Worm (Caenorhabditis elegans): Measurements from ENCODE around the gene clc-33.
"Not testable (repeated sequence)": the region's sequence is repeated elsewhere in the genome, so short reads cannot be mapped to it uniquely, and the experiment has no call there.

clc-33 gene

ce11 chrII:821514-821913 lies 18.7 kb upstream of the clc-33 start, which contains the start of gene F46F5.8:
Gene F46F5.8, minus strand, starts transcription at chrII:821614.
- TF ChIP-seq ceh-13 (GFP tag; optimal IDR thresholded peaks at IDR 0.05) (no peak), tbx-11 (GFP tag; IDR thresholded peaks at IDR 0.05) (no peak), pes-1 (GFP tag; IDR thresholded peaks at IDR 0.05) (no peak), hmbx-1 (tag; optimal IDR thresholded peaks at IDR 0.05) (no peak), aly-1 (tag; optimal IDR thresholded peaks at IDR 0.05) (no peak), tra-4 (tag; optimal IDR thresholded peaks at IDR 0.05) (no peak), ets-7 (tag; optimal IDR thresholded peaks at IDR 0.05) (no peak), flt-1 (GFP tag; IDR thresholded peaks at IDR 0.05) (no peak), hnd-1 (tag; optimal IDR thresholded peaks at IDR 0.05) (no peak), F13C5.2 (tag; optimal IDR thresholded peaks at IDR 0.05) (no peak), sea-1 (GFP tag; conservative IDR thresholded peaks at IDR 0.05) (no peak)

- TF ChIP-seq tbx-11 (GFP tag; IDR thresholded peaks at IDR 0.05); B0310.2 (tag; optimal IDR thresholded peaks at IDR 0.05); ama-1 (optimal IDR thresholded peaks at IDR 0.05): not testable (repeated sequence)
Observed at ce11 chrII:822730-823129, 17.5 kb upstream of the clc-33 start, which contains the start of gene msrp-4. Gene msrp-4, minus strand, starts transcription at chrII:822830.

ce11 chrII:823529-823928 lies 16.7 kb upstream of the clc-33 start, which contains the start of gene F46F5.10:
Gene F46F5.10, plus strand, starts transcription at chrII:823829.
- no peak for TF ChIP-seq pes-1 (GFP tag; IDR thresholded peaks at IDR 0.05)
- no peak for TF ChIP-seq hmg-4 (GFP tag; optimal IDR thresholded peaks at IDR 0.05)
- no peak for TF ChIP-seq hnd-1 (tag; optimal IDR thresholded peaks at IDR 0.05)
- no peak for TF ChIP-seq ets-7 (tag; optimal IDR thresholded peaks at IDR 0.05)
- no peak for TF ChIP-seq ceh-13 (GFP tag; optimal IDR thresholded peaks at IDR 0.05)
- TF ChIP-seq flt-1 (GFP tag; IDR thresholded peaks at IDR 0.05): no peak
- no peak for TF ChIP-seq sea-1 (GFP tag; conservative IDR thresholded peaks at IDR 0.05)
- no peak for TF ChIP-seq tra-4 (tag; optimal IDR thresholded peaks at IDR 0.05)
- TF ChIP-seq hmbx-1 (tag; optimal IDR thresholded peaks at IDR 0.05): no peak
- no peak for TF ChIP-seq tbx-37 (GFP tag; conservative IDR thresholded peaks at IDR 0.05)

- TF ChIP-seq ama-1 (optimal IDR thresholded peaks at IDR 0.05) (no peak), flt-1 (GFP tag; IDR thresholded peaks at IDR 0.05) (no peak), F13C5.2 (tag; optimal IDR thresholded peaks at IDR 0.05) (no peak), ceh-13 (GFP tag; optimal IDR thresholded peaks at IDR 0.05) (no peak)
Observed at ce11 chrII:825521-825920, 14.7 kb upstream of the clc-33 start, which contains the start of gene F28A10.1. Gene F28A10.1, plus strand, starts transcription at chrII:825821.

- TF ChIP-seq ceh-13 (GFP tag; optimal IDR thresholded peaks at IDR 0.05) (no peak), flt-1 (GFP tag; IDR thresholded peaks at IDR 0.05) (no peak), tra-4 (tag; optimal IDR thresholded peaks at IDR 0.05) (no peak), B0310.2 (tag; optimal IDR thresholded peaks at IDR 0.05) (no peak), sea-1 (GFP tag; conservative IDR thresholded peaks at IDR 0.05) (no peak), pes-1 (GFP tag; IDR thresholded peaks at IDR 0.05) (no peak)
Observed at ce11 chrII:838414-838813, 1.8 kb upstream of the clc-33 start, which contains the start of gene F28A10.8. Gene F28A10.8, minus strand, starts transcription at chrII:838514.

- TF ChIP-seq tra-4 (tag; optimal IDR thresholded peaks at IDR 0.05) (no peak), ets-7 (tag; optimal IDR thresholded peaks at IDR 0.05) (no peak), hnd-1 (tag; optimal IDR thresholded peaks at IDR 0.05) (no peak), scrt-1 (GFP tag; IDR thresholded peaks at IDR 0.05) (no peak), B0310.2 (tag; optimal IDR thresholded peaks at IDR 0.05) (no peak), ama-1 (optimal IDR thresholded peaks at IDR 0.05) (no peak), sea-1 (GFP tag; conservative IDR thresholded peaks at IDR 0.05) (no peak), ceh-13 (GFP tag; optimal IDR thresholded peaks at IDR 0.05) (no peak), ceh-36 (tag; optimal IDR thresholded peaks at IDR 0.05) (no peak), aly-1 (tag; optimal IDR thresholded peaks at IDR 0.05) (no peak), tbx-37 (GFP tag; conservative IDR thresholded peaks at IDR 0.05) (no peak), F13C5.2 (tag; optimal IDR thresholded peaks at IDR 0.05) (no peak)
Observed at ce11 chrII:843971-844370, 3.7 kb downstream of the clc-33 start, which contains the start of gene F28A10.4. Gene F28A10.4, plus strand, starts transcription at chrII:844271.

ce11 chrII:845618-846017 lies 5.4 kb downstream of the clc-33 start, which contains the start of gene F28A10.7:
Gene F28A10.7, minus strand, starts transcription at chrII:845718.
- TF ChIP-seq sea-1 (GFP tag; conservative IDR thresholded peaks at IDR 0.05): no peak
- TF ChIP-seq ceh-13 (GFP tag; optimal IDR thresholded peaks at IDR 0.05): no peak
- TF ChIP-seq ets-7 (tag; optimal IDR thresholded peaks at IDR 0.05): no peak
- TF ChIP-seq scrt-1 (GFP tag; IDR thresholded peaks at IDR 0.05): no peak
- TF ChIP-seq ama-1 (optimal IDR thresholded peaks at IDR 0.05): no peak
- no peak for TF ChIP-seq hmg-4 (GFP tag; optimal IDR thresholded peaks at IDR 0.05)
- no peak for TF ChIP-seq aly-1 (tag; optimal IDR thresholded peaks at IDR 0.05)
- TF ChIP-seq B0310.2 (tag; optimal IDR thresholded peaks at IDR 0.05): no peak
- no peak for TF ChIP-seq tbx-37 (GFP tag; conservative IDR thresholded peaks at IDR 0.05)
- no peak for TF ChIP-seq ceh-36 (tag; optimal IDR thresholded peaks at IDR 0.05)
- no peak for TF ChIP-seq tra-4 (tag; optimal IDR thresholded peaks at IDR 0.05)
- TF ChIP-seq hmbx-1 (tag; optimal IDR thresholded peaks at IDR 0.05): no peak
- TF ChIP-seq pes-1 (GFP tag; IDR thresholded peaks at IDR 0.05): no peak
- no peak for TF ChIP-seq flt-1 (GFP tag; IDR thresholded peaks at IDR 0.05)
- TF ChIP-seq hnd-1 (tag; optimal IDR thresholded peaks at IDR 0.05): no peak

ce11 chrII:848519-848918 lies 8.3 kb downstream of the clc-33 start, which contains the start of the genes acdh-9 and F28A10.13:
Gene acdh-9, minus strand, starts transcription at chrII:848603.
Gene F28A10.13, plus strand, starts transcription at chrII:848812.
- TF ChIP-seq tbx-11 (GFP tag; IDR thresholded peaks at IDR 0.05): no peak

ce11 chrII:850567-850966 lies 10.3 kb downstream of the clc-33 start, which contains the start of gene F28A10.5:
Gene F28A10.5, minus strand, starts transcription at chrII:850667.
- not testable (repeated sequence) for TF ChIP-seq scrt-1 (GFP tag; IDR thresholded peaks at IDR 0.05); ceh-36 (tag; optimal IDR thresholded peaks at IDR 0.05); ceh-13 (GFP tag; optimal IDR thresholded peaks at IDR 0.05)

All from whole organism, early embryonic.